Worm (Caenorhabditis elegans) whole organism, young adult: ENCODE measurements around the gene K01A2.6.

Experiments used
- B0261.1 ChIP-seq: sonication (generic microtip); optimal IDR thresholded peaks from 2 replicates; lab custom pipeline; 2016; ENCODE audit warnings: mild to moderate bottlenecking, missing genetic modification characterization, moderate library complexity, missing compliant biosample characterization
- F49E8.2 ChIP-seq: sonication (generic microtip); optimal IDR thresholded peaks from 3 replicates; lab custom pipeline; 2017; ENCODE audit warnings: missing genetic modification characterization, mild to moderate bottlenecking, missing compliant biosample characterization, antibody characterized with exemption, moderate library complexity; ENCODE audit not compliant: insufficient read depth
- Y56A3A.18 ChIP-seq: fragments of 200-800 bp; sonication (Bioruptor generic); IDR thresholded peaks from 2 replicates; pipeline ENCODE4 v1.3.6; 2022; ENCODE audit warnings: missing genetic modification reagents, missing genetic modification characterization, missing compliant biosample characterization
- die-1 ChIP-seq: sonication (generic microtip); optimal IDR thresholded peaks from 2 replicates; lab custom pipeline; 2016; ENCODE audit warnings: missing genotype, mild to moderate bottlenecking, missing genetic modification characterization, missing compliant biosample characterization
- hlh-12 ChIP-seq: sonication (generic microtip); optimal IDR thresholded peaks from 2 replicates; lab custom pipeline; 2016; ENCODE audit warnings: missing genetic modification characterization, missing compliant biosample characterization
- lir-1 ChIP-seq: fragments of 200-800 bp; sonication (Bioruptor generic); conservative IDR thresholded peaks from 2 replicates; pipeline ENCODE4 v1.3.6; 2022; ENCODE audit warnings: missing genetic modification reagents, missing genetic modification characterization, missing compliant biosample characterization
- mxl-1 ChIP-seq: sonication (generic microtip); optimal IDR thresholded peaks from 2 replicates; lab custom pipeline; 2016; ENCODE audit warnings: missing genetic modification characterization, missing compliant biosample characterization
- pha-4 ChIP-seq: fragments of 150-350 bp; sonication (generic microtip); optimal IDR thresholded peaks from 2 replicates; lab custom pipeline; 2014; ENCODE audit warnings: missing biosample characterization, missing genetic modification reagents, missing genetic modification characterization
- rec-8 ChIP-seq, 2 experiments: sonication (generic microtip); optimal IDR thresholded peaks; 2 replicates each; lab custom pipeline; 2016; ENCODE audit warnings: mild to moderate bottlenecking in 2 of 2, missing genetic modification characterization in 2 of 2, missing genetic modification reagents in 2 of 2, missing genotype in 2 of 2, missing biosample characterization in 1 of 2, missing compliant biosample characterization in 1 of 2, moderate library complexity in 1 of 2
- snpc-4 ChIP-seq, 5 experiments: fragments of 150-350 bp in 1 of 5; sonication (generic microtip) in 4 of 5; optimal IDR thresholded peaks; 2 replicates each; lab custom pipeline; 2014 to 2018; ENCODE audit warnings: missing genetic modification characterization in 5 of 5, missing biosample characterization in 3 of 5, antibody characterized with exemption in 2 of 5, mild to moderate bottlenecking in 2 of 5, missing compliant biosample characterization in 2 of 5, missing genotype in 2 of 5, moderate library complexity in 2 of 5, missing genetic modification reagents in 1 of 5
- unc-62 ChIP-seq: fragments of 150-350 bp; optimal IDR thresholded peaks from 2 replicates; lab custom pipeline; 2014; ENCODE audit warnings: missing biosample characterization, missing genetic modification reagents, missing genetic modification characterization
- ztf-3 ChIP-seq: fragments of 200-800 bp; sonication (Bioruptor generic); optimal IDR thresholded peaks from 2 replicates; lab custom pipeline; 2018; ENCODE audit warnings: mild to moderate bottlenecking, missing genetic modification characterization, missing compliant biosample characterization
- ztf-6 ChIP-seq: fragments of 200-800 bp; sonication (Bioruptor generic); IDR thresholded peaks from 2 replicates; pipeline ENCODE4 v1.3.6; 2022; ENCODE audit warnings: missing genetic modification reagents, missing genetic modification characterization, missing compliant biosample characterization

ce11 chrII:337233-337832 lies 37.5 kb downstream of the K01A2.6 start, which contains the start of gene cpn-2:
- TF ChIP-seq hlh-12 (no peak), pha-4 (tag; lab: Kevin White, UChicago) (no peak), rec-8 (tag; optimal IDR thresholded peaks at IDR 0.05; lab: Kevin White, UChicago) (no peak), lir-1 (no peak), ztf-6 (GFP tag; lab: Robert Waterston, UW) (no peak), snpc-4 (GFP tag; optimal IDR thresholded peaks at IDR 0.05; lab: Kevin White, UChicago) (no peak), snpc-4 (tag; optimal IDR thresholded peaks at IDR 0.05; lab: Kevin White, UChicago) (no peak), B0261.1 (tag; lab: Kevin White, UChicago) (no peak), mxl-1 (tag; lab: Kevin White, UChicago) (no peak), ztf-3 (GFP tag; lab: Kevin White, UChicago) (no peak), unc-62 (GFP tag; lab: Kevin White, UChicago) (no peak), F49E8.2 (no peak), Y56A3A.18 (no peak), die-1 (tag; lab: Kevin White, UChicago) (no peak)
